Fruit fly (Drosophila melanogaster) whole organism, adult: ENCODE measurements around the gene Nasp.

Experiments
- CG1620 ChIP-seq: fragments of 200-800 bp; sonication (Bioruptor generic); optimal IDR thresholded peaks from 2 replicates; lab custom pipeline; 2016; ENCODE audit warnings: missing biosample characterization, missing genetic modification characterization
- CG33017 ChIP-seq: fragments of 200-800 bp; sonication (Bioruptor generic); optimal IDR thresholded peaks from 2 replicates; lab custom pipeline; 2018; ENCODE audit warnings: missing biosample characterization, mild to moderate bottlenecking, missing genetic modification characterization, moderate library complexity
- CG7101 ChIP-seq: fragments of 200-800 bp; sonication (Bioruptor generic); optimal IDR thresholded peaks from 2 replicates; lab custom pipeline; 2018; ENCODE audit warnings: missing biosample characterization, mild to moderate bottlenecking, missing genetic modification characterization, moderate library complexity
- Hr96 ChIP-seq: fragments of 200-800 bp; sonication (Bioruptor generic); optimal IDR thresholded peaks from 2 replicates; lab custom pipeline; 2016; ENCODE audit warnings: missing biosample characterization, missing genetic modification characterization
- bab1 ChIP-seq: fragments of 200-800 bp; sonication (Bioruptor generic); optimal IDR thresholded peaks from 3 replicates; lab custom pipeline; 2019; ENCODE audit warnings: missing biosample characterization, mild to moderate bottlenecking, missing genetic modification characterization, moderate library complexity
- cnc ChIP-seq, 2 experiments: fragments of >200 bp; optimal IDR thresholded peaks; 2 replicates each; lab custom pipeline; 2017
- pad ChIP-seq: fragments of 200-800 bp; sonication (Bioruptor generic); optimal IDR thresholded peaks from 3 replicates; lab custom pipeline; 2017; ENCODE audit warnings: missing biosample characterization, missing genetic modification characterization, mild to moderate bottlenecking, moderate library complexity, missing genetic modification reagents
- tj ChIP-seq: fragments of 200-800 bp; sonication (Bioruptor generic); optimal IDR thresholded peaks from 3 replicates; lab custom pipeline; 2017; ENCODE audit warnings: missing biosample characterization, mild to moderate bottlenecking, missing genetic modification characterization, moderate library complexity
- toe ChIP-seq: fragments of 200-800 bp; sonication (Bioruptor generic); optimal IDR thresholded peaks from 2 replicates; lab custom pipeline; 2016; ENCODE audit warnings: missing biosample characterization, missing genetic modification characterization

- TF ChIP-seq tj (GFP tag; lab: Kevin White, UChicago) (no peak), Hr96 (no peak), bab1 (GFP tag; lab: Kevin White, UChicago) (no peak), cnc (optimal IDR thresholded peaks at IDR 0.05; lab: Kevin White, UChicago) (no peak), pad (GFP tag; lab: Kevin White, UChicago) (no peak), CG33017 (tag; lab: Kevin White, UChicago) (peak; percentile 2), toe (GFP tag; lab: Kevin White, UChicago) (no peak), CG7101 (tag; lab: Kevin White, UChicago) (no peak), CG1620 (no peak)
Observed at dm6 chr3R:8799866-8800265, 52.3 kb downstream of the Nasp start.
